Worm (Caenorhabditis elegans): Measurements from ENCODE around the gene T01H3.2.

DNA sequence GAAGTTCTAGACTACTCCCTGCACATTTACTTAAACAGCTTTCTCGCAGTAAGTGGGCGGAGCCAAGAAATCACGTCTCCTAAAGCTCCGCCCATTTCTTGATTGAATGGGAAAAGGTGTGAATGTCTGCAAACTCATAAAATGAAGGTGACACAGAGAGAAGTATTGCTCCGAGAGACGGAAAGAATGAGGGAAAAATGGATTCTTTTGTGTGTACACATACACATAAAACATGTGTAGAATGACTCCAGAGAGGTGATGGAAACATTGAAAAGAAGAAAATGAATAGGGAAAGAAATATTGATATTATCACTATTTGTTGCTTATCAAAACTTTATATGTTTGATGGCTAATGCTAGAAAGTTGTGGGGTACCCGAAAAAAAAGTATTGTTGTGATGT lies 26.3 kb downstream of the T01H3.2 start:
- TF ChIP-seq flt-1 (GFP tag; IDR thresholded peaks at IDR 0.05) (no peak), ztf-23 (GFP tag; IDR thresholded peaks at IDR 0.05) (no peak), ztf-29 (GFP tag; IDR thresholded peaks at IDR 0.05) (no peak), tab-1 (GFP tag; IDR thresholded peaks at IDR 0.05) (no peak), klf-2 (GFP tag; conservative IDR thresholded peaks at IDR 0.05) (no peak), med-1 (GFP tag; optimal IDR thresholded peaks at IDR 0.05; ENCODE audit: insufficient read depth) (no peak), cog-1 (tag; optimal IDR thresholded peaks at IDR 0.05) (no peak), ref-1 (GFP tag; conservative IDR thresholded peaks at IDR 0.05) (no peak), T22C8.4 (GFP tag; IDR thresholded peaks at IDR 0.05) (no peak)
